Fruit fly (Drosophila melanogaster) whole organism, prepupa: ENCODE data around the gene CG13403.

ENCODE experiments used
- Blimp-1 ChIP-seq: fragments of 200-800 bp; sonication (Bioruptor generic); optimal IDR thresholded peaks from 3 replicates; lab custom pipeline; 2017; ENCODE audit warnings: missing biosample characterization, missing genetic modification characterization, mild to moderate bottlenecking, moderate library complexity, missing genetic modification reagents
- CG10631 ChIP-seq: fragments of 200-800 bp; sonication (Bioruptor generic); optimal IDR thresholded peaks from 2 replicates; lab custom pipeline; 2016; ENCODE audit warnings: missing biosample characterization, missing genetic modification characterization
- CG10669 ChIP-seq: fragments of 200-800 bp; sonication (Bioruptor generic); optimal IDR thresholded peaks from 3 replicates; lab custom pipeline; 2018; ENCODE audit warnings: missing biosample characterization, mild to moderate bottlenecking, missing genetic modification characterization, moderate library complexity
- CG11762 ChIP-seq: fragments of 200-800 bp; sonication (Bioruptor generic); optimal IDR thresholded peaks from 3 replicates; lab custom pipeline; 2016; ENCODE audit warnings: missing biosample characterization, missing genetic modification characterization; ENCODE audit not compliant: insufficient read depth
- CG11902 ChIP-seq: fragments of 200-800 bp; sonication (Bioruptor generic); optimal IDR thresholded peaks from 3 replicates; lab custom pipeline; 2016; ENCODE audit warnings: missing biosample characterization, missing genetic modification characterization
- CG15336 ChIP-seq: fragments of 200-800 bp; sonication (Bioruptor generic); IDR thresholded peaks from 2 replicates; pipeline ENCODE4 v1.3.6; 2022; ENCODE audit warnings: missing biosample characterization, missing genetic modification characterization
- CG1621 ChIP-seq: fragments of 200-800 bp; sonication (Bioruptor generic); optimal IDR thresholded peaks from 3 replicates; lab custom pipeline; 2018; ENCODE audit warnings: missing biosample characterization, mild to moderate bottlenecking, missing genetic modification characterization
- CG16779 ChIP-seq: fragments of 200-800 bp; sonication (Bioruptor generic); optimal IDR thresholded peaks from 3 replicates; lab custom pipeline; 2017; ENCODE audit warnings: missing biosample characterization, mild to moderate bottlenecking, missing genetic modification characterization
- CG3032 ChIP-seq: fragments of 200-800 bp; optimal IDR thresholded peaks from 2 replicates; lab custom pipeline; 2019; ENCODE audit warnings: missing biosample characterization, mild to moderate bottlenecking, missing genetic modification characterization, moderate library complexity
- CG31627 ChIP-seq: fragments of 200-800 bp; sonication (Bioruptor generic); optimal IDR thresholded peaks from 3 replicates; lab custom pipeline; 2016; ENCODE audit warnings: missing biosample characterization, missing genetic modification characterization
- CG32006 ChIP-seq: fragments of 200-800 bp; sonication (Bioruptor generic); optimal IDR thresholded peaks from 3 replicates; lab custom pipeline; 2017; ENCODE audit warnings: missing biosample characterization, mild to moderate bottlenecking, missing genetic modification characterization
- CG34406 ChIP-seq: fragments of 200-800 bp; sonication (Bioruptor generic); optimal IDR thresholded peaks from 3 replicates; lab custom pipeline; 2016; ENCODE audit warnings: missing biosample characterization, missing genetic modification characterization
- CG4318 ChIP-seq: fragments of 200-800 bp; sonication (Bioruptor generic); optimal IDR thresholded peaks from 3 replicates; lab custom pipeline; 2017; ENCODE audit warnings: missing biosample characterization, mild to moderate bottlenecking, missing genetic modification characterization
- CG6163 ChIP-seq: fragments of 200-800 bp; sonication (Bioruptor generic); IDR thresholded peaks from 3 replicates; pipeline ENCODE4 v1.3.6; 2022; ENCODE audit warnings: missing biosample characterization, missing genetic modification characterization
- CG6276 ChIP-seq: fragments of 200-800 bp; sonication (Bioruptor generic); optimal IDR thresholded peaks from 2 replicates; lab custom pipeline; 2017; ENCODE audit warnings: missing biosample characterization, mild to moderate bottlenecking, missing genetic modification characterization
- CG6792 ChIP-seq: fragments of 200-800 bp; sonication (Bioruptor generic); optimal IDR thresholded peaks from 3 replicates; lab custom pipeline; 2016; ENCODE audit warnings: missing biosample characterization, missing genetic modification characterization
- CG6808 ChIP-seq: fragments of 200-800 bp; sonication (Bioruptor generic); optimal IDR thresholded peaks from 3 replicates; lab custom pipeline; 2017; ENCODE audit warnings: missing biosample characterization, missing genetic modification characterization, mild to moderate bottlenecking, moderate library complexity, missing genetic modification reagents
- CG6854 ChIP-seq: fragments of 200-800 bp; sonication (Bioruptor generic); optimal IDR thresholded peaks from 2 replicates; lab custom pipeline; 2017; ENCODE audit warnings: missing biosample characterization, mild to moderate bottlenecking, missing genetic modification characterization
- CG8119 ChIP-seq: fragments of 200-800 bp; sonication (Bioruptor generic); IDR thresholded peaks from 3 replicates; pipeline ENCODE4 v1.3.6; 2022; ENCODE audit warnings: missing biosample characterization, missing genetic modification characterization
- CG8632 ChIP-seq: fragments of 200-800 bp; sonication (Bioruptor generic); optimal IDR thresholded peaks from 3 replicates; lab custom pipeline; 2016; ENCODE audit warnings: missing biosample characterization, missing genetic modification characterization
- CG9139 ChIP-seq: fragments of 200-800 bp; sonication (Bioruptor generic); optimal IDR thresholded peaks from 3 replicates; lab custom pipeline; 2017; ENCODE audit warnings: missing biosample characterization, mild to moderate bottlenecking, missing genetic modification characterization
- Eip78C ChIP-seq: fragments of 200-800 bp; sonication (Bioruptor generic); peaks from one replicate; lab custom pipeline; 2016; ENCODE audit warnings: missing biosample characterization, missing genetic modification characterization
- Eip93F ChIP-seq: fragments of 200-800 bp; sonication (Bioruptor generic); optimal IDR thresholded peaks from 2 replicates; lab custom pipeline; 2016; ENCODE audit warnings: missing biosample characterization, mild to moderate bottlenecking, missing genetic modification characterization
- Ets96B ChIP-seq: fragments of 200-800 bp; optimal IDR thresholded peaks from 2 replicates; lab custom pipeline; 2019; ENCODE audit warnings: missing biosample characterization, mild to moderate bottlenecking, missing genetic modification characterization, moderate library complexity
- Gug ChIP-seq: fragments of 200-800 bp; sonication (Bioruptor generic); IDR thresholded peaks from 2 replicates; pipeline ENCODE4 v1.3.6; 2022; ENCODE audit warnings: missing biosample characterization, missing genetic modification characterization
- Hr38 ChIP-seq: sonication (Bioruptor generic); optimal IDR thresholded peaks from 2 replicates; lab custom pipeline; 2016; ENCODE audit warnings: missing biosample characterization, missing genetic modification characterization
- Hr4 ChIP-seq: fragments of 200-800 bp; sonication (Bioruptor generic); optimal IDR thresholded peaks from 3 replicates; lab custom pipeline; 2016; ENCODE audit warnings: missing biosample characterization, missing genetic modification characterization
- Lpt ChIP-seq: fragments of 200-800 bp; sonication (Bioruptor generic); optimal IDR thresholded peaks from 3 replicates; lab custom pipeline; 2016; ENCODE audit warnings: missing biosample characterization, missing genetic modification characterization
- Met ChIP-seq: fragments of 200-800 bp; sonication (Bioruptor generic); optimal IDR thresholded peaks from 3 replicates; lab custom pipeline; 2016; ENCODE audit warnings: missing biosample characterization, missing genetic modification characterization
- OdsH ChIP-seq: fragments of 200-800 bp; sonication (Bioruptor generic); optimal IDR thresholded peaks from 3 replicates; lab custom pipeline; 2016; ENCODE audit warnings: missing biosample characterization, missing genetic modification characterization
- Sox102F ChIP-seq: fragments of 200-800 bp; sonication (Bioruptor generic); optimal IDR thresholded peaks from 2 replicates; lab custom pipeline; 2016; ENCODE audit warnings: missing biosample characterization, mild to moderate bottlenecking, missing genetic modification characterization
- Sox14 ChIP-seq: fragments of 200-800 bp; sonication (Bioruptor generic); optimal IDR thresholded peaks from 3 replicates; lab custom pipeline; 2016; ENCODE audit warnings: missing biosample characterization, missing genetic modification characterization
- achi ChIP-seq: fragments of 200-800 bp; sonication (Bioruptor generic); optimal IDR thresholded peaks from 3 replicates; lab custom pipeline; 2016; ENCODE audit warnings: missing biosample characterization, missing genetic modification characterization
- acj6 ChIP-seq: fragments of 200-800 bp; sonication (Bioruptor generic); optimal IDR thresholded peaks from 3 replicates; lab custom pipeline; 2016; ENCODE audit warnings: missing biosample characterization, missing genetic modification characterization
- cyc ChIP-seq: fragments of 200-800 bp; sonication (Bioruptor generic); optimal IDR thresholded peaks from 3 replicates; lab custom pipeline; 2016; ENCODE audit warnings: missing biosample characterization, missing genetic modification characterization
- dac ChIP-seq: fragments of 200-800 bp; sonication (Bioruptor generic); optimal IDR thresholded peaks from 2 replicates; lab custom pipeline; 2017; ENCODE audit warnings: missing biosample characterization, mild to moderate bottlenecking, missing genetic modification characterization
- dsx ChIP-seq: fragments of 200-800 bp; optimal IDR thresholded peaks from 3 replicates; lab custom pipeline; 2019; ENCODE audit warnings: missing biosample characterization, mild to moderate bottlenecking, missing genetic modification characterization, moderate library complexity; ENCODE audit not compliant: poor library complexity, severe bottlenecking
- eg ChIP-seq: fragments of 200-800 bp; sonication (Bioruptor generic); IDR thresholded peaks from 3 replicates; pipeline ENCODE4 v1.3.6; 2022; ENCODE audit warnings: missing biosample characterization, missing genetic modification characterization
- esn ChIP-seq: fragments of 200-800 bp; sonication (Bioruptor generic); optimal IDR thresholded peaks from 2 replicates; lab custom pipeline; 2016; ENCODE audit warnings: missing biosample characterization, mild to moderate bottlenecking, missing genetic modification characterization, moderate library complexity
- fd59A ChIP-seq: fragments of 200-800 bp; sonication (Bioruptor generic); optimal IDR thresholded peaks from 2 replicates; lab custom pipeline; 2017; ENCODE audit warnings: missing biosample characterization, mild to moderate bottlenecking, missing genetic modification characterization, missing genetic modification reagents
- fkh ChIP-seq: fragments of 200-800 bp; sonication (Bioruptor generic); optimal IDR thresholded peaks from 3 replicates; lab custom pipeline; 2017; ENCODE audit warnings: missing biosample characterization, mild to moderate bottlenecking, missing genetic modification characterization, moderate library complexity
- lz ChIP-seq: fragments of 200-800 bp; sonication (Bioruptor generic); optimal IDR thresholded peaks from 3 replicates; lab custom pipeline; 2016; ENCODE audit warnings: missing biosample characterization, missing genetic modification characterization
- pdm3 ChIP-seq: fragments of 200-800 bp; sonication (Bioruptor generic); optimal IDR thresholded peaks from 3 replicates; lab custom pipeline; 2016; ENCODE audit warnings: missing biosample characterization, missing genetic modification characterization
- salr ChIP-seq, 2 experiments: fragments of 200-800 bp; sonication (Bioruptor generic); optimal IDR thresholded peaks; 3 replicates each; lab custom pipeline; 2016 to 2018; ENCODE audit warnings: missing biosample characterization in 2 of 2, missing genetic modification characterization in 2 of 2, mild to moderate bottlenecking in 1 of 2
- spab ChIP-seq: fragments of 200-800 bp; sonication (Bioruptor generic); optimal IDR thresholded peaks from 2 replicates; lab custom pipeline; 2017; ENCODE audit warnings: missing biosample characterization, mild to moderate bottlenecking, missing genetic modification characterization, missing genetic modification reagents
- ss ChIP-seq, 2 experiments: fragments of 200-800 bp; sonication (Bioruptor generic); optimal IDR thresholded peaks; 2 replicates in 1 of 2; 3 replicates in 1 of 2; lab custom pipeline; 2017 to 2018; ENCODE audit warnings: mild to moderate bottlenecking in 2 of 2, missing biosample characterization in 2 of 2, missing genetic modification characterization in 2 of 2, moderate library complexity in 1 of 2
- svp ChIP-seq: fragments of 200-800 bp; sonication (Bioruptor generic); peaks from one replicate; lab custom pipeline; 2016; ENCODE audit warnings: missing biosample characterization, missing genetic modification characterization
- topi ChIP-seq: fragments of 200-800 bp; sonication (Bioruptor generic); optimal IDR thresholded peaks from 3 replicates; lab custom pipeline; 2016; ENCODE audit warnings: missing biosample characterization, missing genetic modification characterization
- vri ChIP-seq: fragments of 200-800 bp; sonication (Bioruptor generic); optimal IDR thresholded peaks from 3 replicates; lab custom pipeline; 2016; ENCODE audit warnings: missing biosample characterization, mild to moderate bottlenecking, missing genetic modification characterization

Gene CG13403

DNA sequence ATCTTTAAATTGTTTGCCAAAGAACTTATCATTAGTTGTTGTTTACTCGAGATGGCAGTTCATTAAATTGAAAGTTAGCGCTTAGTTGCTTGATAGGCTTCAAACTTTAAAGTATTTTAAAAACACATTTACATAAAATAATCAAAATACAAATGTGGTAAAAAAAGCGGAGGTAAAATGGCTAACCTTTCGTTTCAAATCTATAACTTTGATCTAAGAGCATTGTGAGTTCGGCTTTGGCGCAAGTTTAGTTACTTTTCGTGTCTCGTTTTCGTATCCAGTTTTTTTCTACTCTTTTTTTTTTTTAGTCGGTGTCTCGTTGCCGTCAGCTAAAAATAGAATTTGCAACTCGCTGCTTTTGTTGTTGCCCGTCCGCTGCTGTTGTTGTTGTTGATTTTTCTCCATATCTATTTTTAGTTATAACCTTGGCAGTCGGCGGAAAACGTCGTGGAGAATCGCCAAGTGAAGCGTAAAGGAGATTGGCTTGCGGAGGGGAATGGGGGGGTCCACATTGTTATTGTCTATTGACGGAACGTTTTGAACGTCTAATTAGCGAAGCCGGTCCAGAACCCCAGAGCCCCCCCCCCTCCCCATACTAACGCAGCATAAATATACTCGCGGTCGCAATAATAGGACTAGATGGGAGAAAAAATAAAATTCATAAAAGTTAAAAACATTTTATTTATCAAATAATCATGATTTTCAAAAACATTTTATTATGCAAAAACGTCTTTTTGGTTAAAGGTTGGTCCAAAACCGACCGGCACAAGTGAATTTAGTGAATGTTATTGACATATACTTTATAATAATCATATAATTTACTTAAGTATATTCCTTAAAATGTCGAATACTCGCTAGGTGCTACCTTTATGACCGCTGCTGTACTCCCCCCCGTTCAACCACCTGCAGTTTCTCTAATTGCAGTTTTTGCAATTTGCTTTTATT is 23.0 kb upstream of the CG13403 start:
- TF ChIP-seq CG16779 (tag; lab: Kevin White, UChicago) (peak; percentile 80), CG10669 (GFP tag; lab: Kevin White, UChicago) (peak; percentile 66), Sox102F (GFP tag; lab: Kevin White, UChicago) (no peak), Met (GFP tag; lab: Kevin White, UChicago) (peak; percentile 15), salr (GFP tag; optimal IDR thresholded peaks at IDR 0.05; lab: Kevin White, UChicago) (peak; percentile 33 to 59), ss (GFP tag; optimal IDR thresholded peaks at IDR 0.05; lab: Kevin White, UChicago) (peak; percentile 33 to 64), Lpt (GFP tag; lab: Kevin White, UChicago) (peak; percentile 64), esn (GFP tag; lab: Kevin White, UChicago) (no peak), CG1621 (peak; percentile 47), Blimp-1 (no peak), pdm3 (GFP tag; lab: Kevin White, UChicago) (peak; percentile 47), CG15336 (peak; percentile 88), CG6792 (GFP tag; lab: Kevin White, UChicago) (peak; percentile 13), CG11762 (GFP tag; lab: Kevin White, UChicago) (peak; percentile 45), CG11902 (GFP tag; lab: Kevin White, UChicago) (no peak), CG8119 (GFP tag; lab: Robert Waterston, UW) (peak; percentile 86), CG6854 (peak; percentile 13), acj6 (GFP tag; lab: Kevin White, UChicago) (peak; percentile 69), Eip78C (GFP tag; lab: Kevin White, UChicago) (peak; percentile 86), Gug (peak; percentile 80), Eip93F (GFP tag; lab: Kevin White, UChicago) (no peak), CG6276 (GFP tag; lab: Kevin White, UChicago) (peak; percentile 87), CG6808 (GFP tag; lab: Kevin White, UChicago) (peak; percentile 71), OdsH (GFP tag; lab: Kevin White, UChicago) (peak; percentile 71), dac (GFP tag; lab: Kevin White, UChicago) (peak; percentile 69), vri (no peak), CG34406 (GFP tag; lab: Kevin White, UChicago) (peak; percentile 46), CG10631 (GFP tag; lab: Kevin White, UChicago) (peak; percentile 73), spab (peak; percentile 65), dsx (peak; percentile 72), Sox14 (peak; percentile 39), fd59A (peak; percentile 67), CG6163 (peak; percentile 80), CG8632 (GFP tag; lab: Kevin White, UChicago) (peak; percentile 32), Hr38 (GFP tag; lab: Kevin White, UChicago) (no peak), svp (GFP tag; lab: Kevin White, UChicago) (no peak), topi (no peak), achi (GFP tag; lab: Kevin White, UChicago) (peak; percentile 71), CG9139 (GFP tag; lab: Kevin White, UChicago) (peak; percentile 21), eg (peak; percentile 84), cyc (GFP tag; lab: Kevin White, UChicago) (no peak), lz (GFP tag; lab: Kevin White, UChicago) (peak; percentile 2), fkh (GFP tag; lab: Kevin White, UChicago) (no peak), Hr4 (GFP tag; lab: Kevin White, UChicago) (peak; percentile 43), CG4318 (peak; percentile 69), CG31627 (GFP tag; lab: Kevin White, UChicago) (no peak), Ets96B (peak; percentile 75), CG3032 (tag; lab: Kevin White, UChicago) (peak; percentile 75), CG32006 (GFP tag; lab: Kevin White, UChicago) (peak; percentile 91)
